Worm (Caenorhabditis elegans) whole organism, young adult: Measurements from ENCODE around the gene vnut-1.

ENCODE experiments used
- C06A6.2 ChIP-seq: fragments of 200-800 bp; sonication (Bioruptor generic); conservative IDR thresholded peaks from 2 replicates; pipeline ENCODE4 v1.3.6; 2022; ENCODE audit warnings: missing genetic modification characterization, missing compliant biosample characterization
- D2030.7 ChIP-seq: fragments of 200-800 bp; sonication (Bioruptor generic); IDR thresholded peaks from 2 replicates; pipeline ENCODE4 v1.3.6; 2022; ENCODE audit warnings: missing genetic modification reagents, missing genetic modification characterization, missing compliant biosample characterization
- Y67H2A.10 ChIP-seq: fragments of 200-800 bp; sonication (Bioruptor generic); conservative IDR thresholded peaks from 2 replicates; pipeline ENCODE4 v1.3.6; 2022; ENCODE audit warnings: missing genetic modification reagents, missing genetic modification characterization, missing compliant biosample characterization
- atf-7 ChIP-seq: sonication (generic microtip); optimal IDR thresholded peaks from 2 replicates; lab custom pipeline; 2017; ENCODE audit warnings: mild to moderate bottlenecking, missing genetic modification characterization, missing compliant biosample characterization
- ccch-3 ChIP-seq: fragments of 200-800 bp; sonication (Bioruptor generic); optimal IDR thresholded peaks from 2 replicates; lab custom pipeline; 2018; ENCODE audit warnings: mild to moderate bottlenecking, missing genetic modification characterization, missing compliant biosample characterization
- ceh-27 ChIP-seq: fragments of 200-800 bp; sonication (Bioruptor generic); optimal IDR thresholded peaks from 2 replicates; lab custom pipeline; 2018; ENCODE audit warnings: mild to moderate bottlenecking, missing genetic modification characterization, moderate library complexity, missing compliant biosample characterization
- die-1 ChIP-seq: sonication (generic microtip); optimal IDR thresholded peaks from 2 replicates; lab custom pipeline; 2016; ENCODE audit warnings: missing genotype, mild to moderate bottlenecking, missing genetic modification characterization, missing compliant biosample characterization
- dox-1 ChIP-seq: fragments of 200-800 bp; sonication (Bioruptor generic); IDR thresholded peaks from 2 replicates; pipeline ENCODE4 v1.3.6; 2022; ENCODE audit warnings: missing genetic modification reagents, missing genetic modification characterization, missing compliant biosample characterization
- let-607 ChIP-seq, 2 experiments: fragments of 200-800 bp in 1 of 2; sonication (Bioruptor generic) in 1 of 2; sonication (generic microtip) in 1 of 2; optimal IDR thresholded peaks; 2 replicates each; lab custom pipeline; 2016 to 2018; ENCODE audit warnings: mild to moderate bottlenecking in 2 of 2, missing compliant biosample characterization in 2 of 2, missing genetic modification characterization in 2 of 2, moderate library complexity in 2 of 2, missing genotype in 1 of 2
- madf-8 ChIP-seq: fragments of 200-800 bp; sonication (Bioruptor generic); conservative IDR thresholded peaks from 2 replicates; pipeline ENCODE4 v1.3.6; 2022; ENCODE audit warnings: missing genetic modification reagents, missing genetic modification characterization, missing compliant biosample characterization
- snpc-4 ChIP-seq, 5 experiments: fragments of 150-350 bp in 1 of 5; sonication (generic microtip) in 4 of 5; optimal IDR thresholded peaks; 2 replicates each; lab custom pipeline; 2014 to 2018; ENCODE audit warnings: missing genetic modification characterization in 5 of 5, missing biosample characterization in 3 of 5, antibody characterized with exemption in 2 of 5, mild to moderate bottlenecking in 2 of 5, missing compliant biosample characterization in 2 of 5, missing genotype in 2 of 5, moderate library complexity in 2 of 5, missing genetic modification reagents in 1 of 5
- unc-62 ChIP-seq: fragments of 150-350 bp; optimal IDR thresholded peaks from 2 replicates; lab custom pipeline; 2014; ENCODE audit warnings: missing biosample characterization, missing genetic modification reagents, missing genetic modification characterization
- ztf-28 ChIP-seq: fragments of 200-800 bp; sonication (Bioruptor generic); IDR thresholded peaks from 2 replicates; pipeline ENCODE4 v1.3.6; 2022; ENCODE audit warnings: missing genetic modification reagents, missing genetic modification characterization, missing compliant biosample characterization
- ztf-6 ChIP-seq: fragments of 200-800 bp; sonication (Bioruptor generic); IDR thresholded peaks from 2 replicates; pipeline ENCODE4 v1.3.6; 2022; ENCODE audit warnings: missing genetic modification reagents, missing genetic modification characterization, missing compliant biosample characterization

DNA sequence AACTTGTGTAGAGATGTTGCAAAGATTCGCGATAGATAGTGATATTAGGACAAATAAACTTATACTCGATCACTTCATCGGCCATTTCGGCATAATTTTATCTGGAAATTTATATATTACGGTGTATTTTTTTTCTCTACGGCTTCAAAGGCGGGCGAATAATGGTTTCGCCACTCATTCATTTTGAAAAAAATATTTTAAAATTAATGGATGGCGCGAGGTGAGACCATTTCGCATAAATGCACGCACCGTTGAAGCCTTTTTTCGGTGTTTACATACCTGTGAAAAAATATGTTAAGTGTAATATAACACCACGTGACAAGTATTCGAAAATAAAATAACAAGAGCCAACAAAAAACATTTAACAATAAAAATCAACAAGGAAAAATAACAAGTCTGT, 32.4 kb downstream of the vnut-1 start, which contains the start of gene btb-19:
- no peak for TF ChIP-seq D2030.7
- no peak for TF ChIP-seq madf-8 (GFP tag; lab: Robert Waterston, UW)
- no peak for TF ChIP-seq dox-1 (GFP tag; lab: Robert Waterston, UW)
- no peak for TF ChIP-seq ztf-6 (GFP tag; lab: Robert Waterston, UW)
- no peak for TF ChIP-seq C06A6.2
- no peak for TF ChIP-seq let-607 (tag; optimal IDR thresholded peaks at IDR 0.05; lab: Kevin White, UChicago)
- no peak for TF ChIP-seq snpc-4 (GFP tag; optimal IDR thresholded peaks at IDR 0.05; lab: Kevin White, UChicago)
- no peak for TF ChIP-seq snpc-4 (tag; optimal IDR thresholded peaks at IDR 0.05; lab: Kevin White, UChicago)
- TF ChIP-seq ztf-28: no peak
- no peak for TF ChIP-seq die-1 (tag; lab: Kevin White, UChicago)
- TF ChIP-seq Y67H2A.10 (GFP tag; lab: Robert Waterston, UW): no peak
- TF ChIP-seq unc-62 (GFP tag; lab: Kevin White, UChicago): no peak
- no peak for TF ChIP-seq atf-7 (tag; lab: Kevin White, UChicago)
- no peak for TF ChIP-seq ceh-27 (GFP tag; lab: Kevin White, UChicago)
- TF ChIP-seq ccch-3: no peak
